Fruit fly (Drosophila melanogaster) whole organism, prepupa: ENCODE results near the gene CG33490.
"Not testable (repeated sequence)": the region's sequence is repeated elsewhere in the genome, so short reads cannot be mapped to it uniquely, and the experiment has no call there.

Experiments used
- CG11902 ChIP-seq: fragments of 200-800 bp; sonication (Bioruptor generic); optimal IDR thresholded peaks from 3 replicates; lab custom pipeline; 2016; ENCODE audit warnings: missing biosample characterization, missing genetic modification characterization
- CG15336 ChIP-seq: fragments of 200-800 bp; sonication (Bioruptor generic); IDR thresholded peaks from 2 replicates; pipeline ENCODE4 v1.3.6; 2022; ENCODE audit warnings: missing biosample characterization, missing genetic modification characterization
- CG1621 ChIP-seq: fragments of 200-800 bp; sonication (Bioruptor generic); optimal IDR thresholded peaks from 3 replicates; lab custom pipeline; 2018; ENCODE audit warnings: missing biosample characterization, mild to moderate bottlenecking, missing genetic modification characterization
- CG16779 ChIP-seq: fragments of 200-800 bp; sonication (Bioruptor generic); optimal IDR thresholded peaks from 3 replicates; lab custom pipeline; 2017; ENCODE audit warnings: missing biosample characterization, mild to moderate bottlenecking, missing genetic modification characterization
- CG3032 ChIP-seq: fragments of 200-800 bp; optimal IDR thresholded peaks from 2 replicates; lab custom pipeline; 2019; ENCODE audit warnings: missing biosample characterization, mild to moderate bottlenecking, missing genetic modification characterization, moderate library complexity
- CG34406 ChIP-seq: fragments of 200-800 bp; sonication (Bioruptor generic); optimal IDR thresholded peaks from 3 replicates; lab custom pipeline; 2016; ENCODE audit warnings: missing biosample characterization, missing genetic modification characterization
- CG3919 ChIP-seq: fragments of 200-800 bp; sonication (Bioruptor generic); optimal IDR thresholded peaks from 3 replicates; lab custom pipeline; 2016; ENCODE audit warnings: missing biosample characterization, missing genetic modification characterization
- CG4318 ChIP-seq: fragments of 200-800 bp; sonication (Bioruptor generic); optimal IDR thresholded peaks from 3 replicates; lab custom pipeline; 2017; ENCODE audit warnings: missing biosample characterization, mild to moderate bottlenecking, missing genetic modification characterization
- CG6163 ChIP-seq: fragments of 200-800 bp; sonication (Bioruptor generic); IDR thresholded peaks from 3 replicates; pipeline ENCODE4 v1.3.6; 2022; ENCODE audit warnings: missing biosample characterization, missing genetic modification characterization
- CG6276 ChIP-seq: fragments of 200-800 bp; sonication (Bioruptor generic); optimal IDR thresholded peaks from 2 replicates; lab custom pipeline; 2017; ENCODE audit warnings: missing biosample characterization, mild to moderate bottlenecking, missing genetic modification characterization
- CG6792 ChIP-seq: fragments of 200-800 bp; sonication (Bioruptor generic); optimal IDR thresholded peaks from 3 replicates; lab custom pipeline; 2016; ENCODE audit warnings: missing biosample characterization, missing genetic modification characterization
- CG6808 ChIP-seq: fragments of 200-800 bp; sonication (Bioruptor generic); optimal IDR thresholded peaks from 3 replicates; lab custom pipeline; 2017; ENCODE audit warnings: missing biosample characterization, missing genetic modification characterization, mild to moderate bottlenecking, moderate library complexity, missing genetic modification reagents
- CG7368 ChIP-seq: fragments of 200-800 bp; sonication (Bioruptor generic); optimal IDR thresholded peaks from 3 replicates; lab custom pipeline; 2016; ENCODE audit warnings: missing biosample characterization, missing genetic modification characterization
- CG8319 ChIP-seq: fragments of 200-800 bp; sonication (Bioruptor generic); optimal IDR thresholded peaks from 3 replicates; lab custom pipeline; 2016; ENCODE audit warnings: missing biosample characterization, missing genetic modification characterization
- CG8632 ChIP-seq: fragments of 200-800 bp; sonication (Bioruptor generic); optimal IDR thresholded peaks from 3 replicates; lab custom pipeline; 2016; ENCODE audit warnings: missing biosample characterization, missing genetic modification characterization
- Eip75B ChIP-seq: fragments of 200-800 bp; sonication (Bioruptor generic); optimal IDR thresholded peaks from 3 replicates; lab custom pipeline; 2016; ENCODE audit warnings: missing biosample characterization, missing genetic modification characterization
- Eip78C ChIP-seq: fragments of 200-800 bp; sonication (Bioruptor generic); peaks from one replicate; lab custom pipeline; 2016; ENCODE audit warnings: missing biosample characterization, missing genetic modification characterization
- Eip93F ChIP-seq: fragments of 200-800 bp; sonication (Bioruptor generic); optimal IDR thresholded peaks from 2 replicates; lab custom pipeline; 2016; ENCODE audit warnings: missing biosample characterization, mild to moderate bottlenecking, missing genetic modification characterization
- Ets96B ChIP-seq: fragments of 200-800 bp; optimal IDR thresholded peaks from 2 replicates; lab custom pipeline; 2019; ENCODE audit warnings: missing biosample characterization, mild to moderate bottlenecking, missing genetic modification characterization, moderate library complexity
- Gug ChIP-seq: fragments of 200-800 bp; sonication (Bioruptor generic); IDR thresholded peaks from 2 replicates; pipeline ENCODE4 v1.3.6; 2022; ENCODE audit warnings: missing biosample characterization, missing genetic modification characterization
- Hr38 ChIP-seq: sonication (Bioruptor generic); optimal IDR thresholded peaks from 2 replicates; lab custom pipeline; 2016; ENCODE audit warnings: missing biosample characterization, missing genetic modification characterization
- Hr39 ChIP-seq: fragments of 200-800 bp; sonication (Bioruptor generic); optimal IDR thresholded peaks from 2 replicates; lab custom pipeline; 2016; ENCODE audit warnings: missing biosample characterization, missing genetic modification characterization
- Hr4 ChIP-seq: fragments of 200-800 bp; sonication (Bioruptor generic); optimal IDR thresholded peaks from 3 replicates; lab custom pipeline; 2016; ENCODE audit warnings: missing biosample characterization, missing genetic modification characterization
- Lpt ChIP-seq: fragments of 200-800 bp; sonication (Bioruptor generic); optimal IDR thresholded peaks from 3 replicates; lab custom pipeline; 2016; ENCODE audit warnings: missing biosample characterization, missing genetic modification characterization
- Met ChIP-seq: fragments of 200-800 bp; sonication (Bioruptor generic); optimal IDR thresholded peaks from 3 replicates; lab custom pipeline; 2016; ENCODE audit warnings: missing biosample characterization, missing genetic modification characterization
- OdsH ChIP-seq: fragments of 200-800 bp; sonication (Bioruptor generic); optimal IDR thresholded peaks from 3 replicates; lab custom pipeline; 2016; ENCODE audit warnings: missing biosample characterization, missing genetic modification characterization
- Smox ChIP-seq: fragments of 200-800 bp; sonication (Bioruptor generic); optimal IDR thresholded peaks from 3 replicates; lab custom pipeline; 2016; ENCODE audit warnings: missing biosample characterization, missing genetic modification characterization
- Sox102F ChIP-seq: fragments of 200-800 bp; sonication (Bioruptor generic); optimal IDR thresholded peaks from 2 replicates; lab custom pipeline; 2016; ENCODE audit warnings: missing biosample characterization, mild to moderate bottlenecking, missing genetic modification characterization
- achi ChIP-seq: fragments of 200-800 bp; sonication (Bioruptor generic); optimal IDR thresholded peaks from 3 replicates; lab custom pipeline; 2016; ENCODE audit warnings: missing biosample characterization, missing genetic modification characterization
- acj6 ChIP-seq: fragments of 200-800 bp; sonication (Bioruptor generic); optimal IDR thresholded peaks from 3 replicates; lab custom pipeline; 2016; ENCODE audit warnings: missing biosample characterization, missing genetic modification characterization
- dac ChIP-seq: fragments of 200-800 bp; sonication (Bioruptor generic); optimal IDR thresholded peaks from 2 replicates; lab custom pipeline; 2017; ENCODE audit warnings: missing biosample characterization, mild to moderate bottlenecking, missing genetic modification characterization
- dsx ChIP-seq: fragments of 200-800 bp; optimal IDR thresholded peaks from 3 replicates; lab custom pipeline; 2019; ENCODE audit warnings: missing biosample characterization, mild to moderate bottlenecking, missing genetic modification characterization, moderate library complexity; ENCODE audit not compliant: poor library complexity, severe bottlenecking
- eg ChIP-seq: fragments of 200-800 bp; sonication (Bioruptor generic); IDR thresholded peaks from 3 replicates; pipeline ENCODE4 v1.3.6; 2022; ENCODE audit warnings: missing biosample characterization, missing genetic modification characterization
- esn ChIP-seq: fragments of 200-800 bp; sonication (Bioruptor generic); optimal IDR thresholded peaks from 2 replicates; lab custom pipeline; 2016; ENCODE audit warnings: missing biosample characterization, mild to moderate bottlenecking, missing genetic modification characterization, moderate library complexity
- fd59A ChIP-seq: fragments of 200-800 bp; sonication (Bioruptor generic); optimal IDR thresholded peaks from 2 replicates; lab custom pipeline; 2017; ENCODE audit warnings: missing biosample characterization, mild to moderate bottlenecking, missing genetic modification characterization, missing genetic modification reagents
- fd85E ChIP-seq: fragments of 200-800 bp; sonication (Bioruptor generic); optimal IDR thresholded peaks from 3 replicates; lab custom pipeline; 2016; ENCODE audit warnings: missing biosample characterization, missing genetic modification characterization
- fkh ChIP-seq: fragments of 200-800 bp; sonication (Bioruptor generic); optimal IDR thresholded peaks from 3 replicates; lab custom pipeline; 2017; ENCODE audit warnings: missing biosample characterization, mild to moderate bottlenecking, missing genetic modification characterization, moderate library complexity
- lz ChIP-seq: fragments of 200-800 bp; sonication (Bioruptor generic); optimal IDR thresholded peaks from 3 replicates; lab custom pipeline; 2016; ENCODE audit warnings: missing biosample characterization, missing genetic modification characterization
- net ChIP-seq: fragments of 200-800 bp; sonication (Bioruptor generic); optimal IDR thresholded peaks from 3 replicates; lab custom pipeline; 2016; ENCODE audit warnings: missing biosample characterization, missing genetic modification characterization
- salr ChIP-seq, 2 experiments: fragments of 200-800 bp; sonication (Bioruptor generic); optimal IDR thresholded peaks; 3 replicates each; lab custom pipeline; 2016 to 2018; ENCODE audit warnings: missing biosample characterization in 2 of 2, missing genetic modification characterization in 2 of 2, mild to moderate bottlenecking in 1 of 2
- spab ChIP-seq: fragments of 200-800 bp; sonication (Bioruptor generic); optimal IDR thresholded peaks from 2 replicates; lab custom pipeline; 2017; ENCODE audit warnings: missing biosample characterization, mild to moderate bottlenecking, missing genetic modification characterization, missing genetic modification reagents
- ss ChIP-seq, 2 experiments: fragments of 200-800 bp; sonication (Bioruptor generic); optimal IDR thresholded peaks; 2 replicates in 1 of 2; 3 replicates in 1 of 2; lab custom pipeline; 2017 to 2018; ENCODE audit warnings: mild to moderate bottlenecking in 2 of 2, missing biosample characterization in 2 of 2, missing genetic modification characterization in 2 of 2, moderate library complexity in 1 of 2
- svp ChIP-seq: fragments of 200-800 bp; sonication (Bioruptor generic); peaks from one replicate; lab custom pipeline; 2016; ENCODE audit warnings: missing biosample characterization, missing genetic modification characterization
- vri ChIP-seq: fragments of 200-800 bp; sonication (Bioruptor generic); optimal IDR thresholded peaks from 3 replicates; lab custom pipeline; 2016; ENCODE audit warnings: missing biosample characterization, mild to moderate bottlenecking, missing genetic modification characterization

Gene CG33490

dm6 chr3L:11589395-11589794 is 14.9 kb upstream of the CG33490 start, which contains the start of gene CG7377:
Gene CG7377, plus strand, starts transcription at chr3L:11589695.
- TF ChIP-seq svp, CG8632, CG11902 (GFP tag; lab: Kevin White, UChicago): not testable (repeated sequence)

dm6 chr3L:11588594-11588993 is 14.1 kb upstream of the CG33490 start:
- TF ChIP-seq dac (GFP tag; lab: Kevin White, UChicago) (no peak), Hr39 (GFP tag; lab: Kevin White, UChicago) (no peak), OdsH (no peak), CG4318 (GFP tag; lab: Kevin White, UChicago) (no peak), CG6163 (GFP tag; lab: Robert Waterston, UW) (0 out of 3 replicates have a peak, but pooled peaks have one; percentile 42), fkh (peak; percentile 47), salr (GFP tag; optimal IDR thresholded peaks at IDR 0.05; lab: Kevin White, UChicago) (no peak), CG3032 (no peak), CG8319 (GFP tag; lab: Kevin White, UChicago) (no peak), Eip93F (no peak), achi (GFP tag; lab: Kevin White, UChicago) (no peak)
- TF ChIP-seq, all 60 proteins: peak for 2

- TF ChIP-seq esn (GFP tag; lab: Kevin White, UChicago): peak; percentile 82
- TF ChIP-seq Sox102F (GFP tag; lab: Kevin White, UChicago): peak; percentile 78
- TF ChIP-seq CG16779 (tag; lab: Kevin White, UChicago): peak; percentile 81
- TF ChIP-seq fkh: no peak
- peak; percentile 78; the same call in 2 of the 3 replicates for TF ChIP-seq CG6163 (GFP tag; lab: Robert Waterston, UW)
- peak; percentile 82 for TF ChIP-seq CG6276 (GFP tag; lab: Kevin White, UChicago)
- peak; percentile 70 for TF ChIP-seq CG8632 (GFP tag; lab: Kevin White, UChicago)
- peak; percentile 74; the same call in 2 of the 3 replicates for TF ChIP-seq eg
- peak; percentile 67 for TF ChIP-seq Lpt (GFP tag; lab: Kevin White, UChicago)
- TF ChIP-seq Smox (GFP tag; lab: Kevin White, UChicago): peak; percentile 78
- peak; percentile 76 for TF ChIP-seq achi (GFP tag; lab: Kevin White, UChicago)
- TF ChIP-seq CG6808 (GFP tag; lab: Kevin White, UChicago): peak; percentile 90
- peak; percentile 78 for TF ChIP-seq CG34406 (GFP tag; lab: Kevin White, UChicago)
- peak; percentile 84 for TF ChIP-seq CG7368 (GFP tag; lab: Kevin White, UChicago)
- TF ChIP-seq spab: peak; percentile 86
- TF ChIP-seq Eip75B: peak; percentile 85
- TF ChIP-seq fd59A (GFP tag; lab: Kevin White, UChicago): peak; percentile 90
- peak; percentile 61 for TF ChIP-seq CG4318 (GFP tag; lab: Kevin White, UChicago)
- TF ChIP-seq CG3032: peak; percentile 94
- TF ChIP-seq Hr4 (GFP tag; lab: Kevin White, UChicago): peak; percentile 83
- peak; percentile 72 for TF ChIP-seq dac (GFP tag; lab: Kevin White, UChicago)
- TF ChIP-seq ss (GFP tag; optimal IDR thresholded peaks at IDR 0.05; lab: Kevin White, UChicago): peak; percentile 81 to 89
- TF ChIP-seq Hr38 (GFP tag; lab: Kevin White, UChicago): no peak
- peak; percentile 80 for TF ChIP-seq CG6792 (GFP tag; lab: Kevin White, UChicago)
- TF ChIP-seq Hr39 (GFP tag; lab: Kevin White, UChicago): peak; percentile 62
- peak; percentile 63 for TF ChIP-seq Gug (GFP tag; lab: Robert Waterston, UW)
- peak; percentile 83 for TF ChIP-seq lz (GFP tag; lab: Kevin White, UChicago)
- peak; percentile 85 for TF ChIP-seq dsx
- TF ChIP-seq fd85E (GFP tag; lab: Kevin White, UChicago): no peak
- TF ChIP-seq Ets96B: peak; percentile 88
- TF ChIP-seq net (GFP tag; lab: Kevin White, UChicago): peak; percentile 84
- peak; percentile 79 for TF ChIP-seq CG3919 (GFP tag; lab: Kevin White, UChicago)
- TF ChIP-seq CG1621 (tag; lab: Kevin White, UChicago): peak; percentile 88
- TF ChIP-seq CG8319 (GFP tag; lab: Kevin White, UChicago): peak; percentile 69
- TF ChIP-seq CG15336 (GFP tag; lab: Robert Waterston, UW): peak; percentile 84
- TF ChIP-seq Eip78C (GFP tag; lab: Kevin White, UChicago): peak; percentile 95
- peak; percentile 77 for TF ChIP-seq acj6
- TF ChIP-seq Met (GFP tag; lab: Kevin White, UChicago): peak; percentile 87
- peak; percentile 51 for TF ChIP-seq vri
Observed at dm6 chr3L:11587720-11588580, 13.5 kb upstream of the CG33490 start, which contains the start of gene rt. Gene rt, minus strand, starts transcription at chr3L:11587770.
